Worm (Caenorhabditis elegans) whole organism, L1 larva: ENCODE data around the gene hir-1.

ENCODE experiments used
- alr-1 ChIP-seq: fragments of 200-800 bp; sonication (Bioruptor generic); optimal IDR thresholded peaks from 2 replicates; lab custom pipeline; 2018; ENCODE audit warnings: borderline replicate concordance, mild to moderate bottlenecking, missing genetic modification characterization, missing compliant biosample characterization
- blmp-1 ChIP-seq: fragments of 150-350 bp; optimal IDR thresholded peaks from 2 replicates; lab custom pipeline; 2014; ENCODE audit warnings: missing biosample characterization, missing genetic modification characterization
- dpl-1 ChIP-seq, 3 experiments: fragments of 150-350 bp in 2 of 3; sonication (generic microtip) in 1 of 3; optimal IDR thresholded peaks; 2 replicates each; lab custom pipeline; 2014 to 2017; ENCODE audit warnings: missing biosample characterization in 3 of 3, missing genetic modification characterization in 3 of 3, missing genetic modification reagents in 3 of 3
- nhr-12 ChIP-seq: sonication (generic microtip); optimal IDR thresholded peaks from 2 replicates; lab custom pipeline; 2017; ENCODE audit warnings: missing biosample characterization, missing genetic modification characterization
- nhr-77 ChIP-seq: fragments of 150-350 bp; optimal IDR thresholded peaks from 2 replicates; lab custom pipeline; 2014; ENCODE audit warnings: missing biosample characterization, missing genetic modification characterization
- pag-3 ChIP-seq: sonication (generic microtip); optimal IDR thresholded peaks from 2 replicates; lab custom pipeline; 2017; ENCODE audit warnings: missing genetic modification characterization, mild to moderate bottlenecking, missing compliant biosample characterization, antibody characterized with exemption, borderline replicate concordance; ENCODE audit not compliant: insufficient read depth
- unc-62 ChIP-seq: fragments of 150-350 bp; optimal IDR thresholded peaks from 2 replicates; lab custom pipeline; 2014; ENCODE audit warnings: missing biosample characterization, missing genetic modification reagents, missing genetic modification characterization

ce11 chrV:5570433-5570832, 48.5 kb downstream of the hir-1 start, which contains the start of gene glb-6:
- TF ChIP-seq unc-62 (GFP tag; lab: Kevin White, UChicago) (no peak), nhr-77 (tag; lab: Kevin White, UChicago) (no peak), nhr-12 (tag; lab: Kevin White, UChicago) (no peak), blmp-1 (tag; lab: Kevin White, UChicago) (no peak), pag-3 (tag; lab: Kevin White, UChicago) (no peak), dpl-1 (GFP tag; optimal IDR thresholded peaks at IDR 0.05; lab: Kevin White, UChicago) (no peak), alr-1 (tag; lab: Kevin White, UChicago) (no peak)
